Fruit fly (Drosophila melanogaster): Measurements from ENCODE around the gene AhcyL2.

Gene AhcyL2

DNA sequence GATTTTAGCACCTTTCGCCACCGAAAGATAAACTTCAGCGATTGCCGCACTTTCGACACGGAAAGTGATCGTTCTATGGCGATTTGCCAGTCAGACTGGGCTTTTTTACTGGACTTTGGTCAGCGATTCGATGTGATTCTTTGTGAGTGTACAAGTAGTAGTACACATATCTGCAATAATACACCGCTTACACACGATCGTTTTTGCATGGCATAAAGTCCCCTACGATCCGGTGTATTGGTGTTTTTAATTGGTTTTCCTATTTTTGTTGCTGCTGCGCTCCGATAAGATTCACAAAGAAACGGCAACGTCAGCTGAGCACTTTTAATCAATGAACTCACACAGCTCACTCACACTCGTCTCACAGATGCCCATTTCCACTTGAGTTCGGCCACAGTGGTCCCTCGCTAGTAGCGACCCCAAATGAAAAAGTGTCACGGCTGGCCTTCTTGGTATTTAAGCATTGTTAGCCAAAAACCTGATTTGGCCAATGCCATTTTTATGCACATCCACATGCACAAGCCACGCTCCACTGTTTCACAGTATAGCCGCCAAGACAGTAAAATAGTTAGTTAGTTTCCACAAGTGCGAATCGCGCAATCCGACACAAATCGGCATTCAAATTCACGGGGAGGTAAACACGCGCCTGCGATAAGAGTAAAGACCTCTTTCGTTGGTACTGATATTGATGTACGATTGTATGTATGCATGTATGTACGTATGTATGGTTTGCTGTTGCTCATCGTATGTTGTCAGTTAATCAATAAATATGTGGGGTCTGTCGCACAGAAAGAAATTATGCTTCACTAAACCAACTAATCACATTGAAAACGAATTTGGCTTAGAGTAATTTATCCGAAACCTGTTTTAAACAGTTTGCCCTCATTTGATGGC lies 4.5 kb upstream of the AhcyL2 start:
- TF ChIP-seq CG11294 (GFP tag; IDR thresholded peaks at IDR 0.05) (peak; percentile 97), CG10669 (GFP tag; optimal IDR thresholded peaks at IDR 0.05) (peak; percentile 84), CG9139 (GFP tag; optimal IDR thresholded peaks at IDR 0.05) (peak; percentile 60), Lpt (GFP tag; optimal IDR thresholded peaks at IDR 0.05) (peak; percentile 87), Hr39 (GFP tag; optimal IDR thresholded peaks at IDR 0.05) (peak; percentile 93), CG1621 (tag; optimal IDR thresholded peaks at IDR 0.05) (peak; percentile 84), dsx (GFP tag; optimal IDR thresholded peaks at IDR 0.05; ENCODE audit: poor library complexity, severe bottlenecking) (peak; percentile 82), Sox14 (GFP tag; optimal IDR thresholded peaks at IDR 0.05) (peak; percentile 93), pdm3 (GFP tag; optimal IDR thresholded peaks at IDR 0.05) (peak; percentile 91), net (GFP tag; optimal IDR thresholded peaks at IDR 0.05) (peak; percentile 90), eg (GFP tag; IDR thresholded peaks at IDR 0.05) (peak; percentile 98), Ets21C (GFP tag; optimal IDR thresholded peaks at IDR 0.05) (peak; percentile 88), fkh (GFP tag; optimal IDR thresholded peaks at IDR 0.05) (peak; percentile 91), spab (GFP tag; optimal IDR thresholded peaks at IDR 0.05) (peak; percentile 82), achi (GFP tag; optimal IDR thresholded peaks at IDR 0.05) (peak; percentile 88), Gug (GFP tag; IDR thresholded peaks at IDR 0.05) (peak; percentile 95), CG6163 (GFP tag; IDR thresholded peaks at IDR 0.05) (peak; percentile 96), lz (GFP tag; optimal IDR thresholded peaks at IDR 0.05) (peak; percentile 93), Hr4 (GFP tag; optimal IDR thresholded peaks at IDR 0.05) (peak; percentile 95), cyc (GFP tag; optimal IDR thresholded peaks at IDR 0.05) (peak; percentile 91), Eip78C (GFP tag) (peak; percentile 96), CG8319 (GFP tag; optimal IDR thresholded peaks at IDR 0.05) (peak; percentile 81), CG8119 (GFP tag; IDR thresholded peaks at IDR 0.05) (peak; percentile 95), CG34406 (GFP tag; optimal IDR thresholded peaks at IDR 0.05) (peak; percentile 83), fd59A (GFP tag; optimal IDR thresholded peaks at IDR 0.05) (peak; percentile 85), Sox15 (GFP tag; optimal IDR thresholded peaks at IDR 0.05) (peak; percentile 88), CG15336 (GFP tag; IDR thresholded peaks at IDR 0.05) (peak; percentile 96), topi (GFP tag; optimal IDR thresholded peaks at IDR 0.05) (peak; percentile 88), CG32006 (GFP tag; optimal IDR thresholded peaks at IDR 0.05) (peak; percentile 94), CG3919 (GFP tag; optimal IDR thresholded peaks at IDR 0.05) (peak; percentile 89), CG11902 (GFP tag; optimal IDR thresholded peaks at IDR 0.05) (peak; percentile 91), CG11762 (GFP tag; optimal IDR thresholded peaks at IDR 0.05; ENCODE audit: insufficient read depth) (peak; percentile 42), OdsH (GFP tag; optimal IDR thresholded peaks at IDR 0.05) (peak; percentile 90), Sox102F (GFP tag; optimal IDR thresholded peaks at IDR 0.05) (peak; percentile 88), Eip93F (GFP tag; optimal IDR thresholded peaks at IDR 0.05) (peak; percentile 68), CG7368 (GFP tag; optimal IDR thresholded peaks at IDR 0.05) (peak; percentile 92), Blimp-1 (GFP tag; optimal IDR thresholded peaks at IDR 0.05) (peak; percentile 74), fd85E (GFP tag; optimal IDR thresholded peaks at IDR 0.05) (peak; percentile 20), CG8632 (GFP tag; optimal IDR thresholded peaks at IDR 0.05) (peak; percentile 84), salr (GFP tag; optimal IDR thresholded peaks at IDR 0.05) (peak; percentile 73 to 80), CG16779 (tag; optimal IDR thresholded peaks at IDR 0.05) (peak; percentile 83), CG10631 (GFP tag; optimal IDR thresholded peaks at IDR 0.05) (peak; percentile 85), Met (GFP tag; optimal IDR thresholded peaks at IDR 0.05) (peak; percentile 92), CG6808 (GFP tag; optimal IDR thresholded peaks at IDR 0.05) (peak; percentile 77), CG6854 (GFP tag; optimal IDR thresholded peaks at IDR 0.05) (peak; percentile 51), esn (GFP tag; optimal IDR thresholded peaks at IDR 0.05) (peak; percentile 92), CG6792 (GFP tag; optimal IDR thresholded peaks at IDR 0.05) (peak; percentile 89), ss (GFP tag; optimal IDR thresholded peaks at IDR 0.05) (peak; percentile 72 to 85), dac (GFP tag; optimal IDR thresholded peaks at IDR 0.05) (peak; percentile 86), svp (GFP tag) (peak; percentile 97)
